Worm (Caenorhabditis elegans) whole organism, L2 larva: ENCODE data around the gene C24B5.4.

Experiments used
- aly-2 ChIP-seq: fragments of 150-350 bp; optimal IDR thresholded peaks from 2 replicates; lab custom pipeline; 2014; ENCODE audit warnings: missing biosample characterization, missing genetic modification characterization
- dmd-4 ChIP-seq: sonication (generic microtip); optimal IDR thresholded peaks from 2 replicates; lab custom pipeline; 2017; ENCODE audit warnings: missing biosample characterization, missing genetic modification characterization
- fos-1 ChIP-seq: fragments of 150-350 bp; optimal IDR thresholded peaks from 2 replicates; lab custom pipeline; 2014; ENCODE audit warnings: missing biosample characterization, missing genetic modification characterization
- mdl-1 ChIP-seq, 2 experiments: fragments of 150-350 bp in 1 of 2; sonication (generic microtip) in 1 of 2; optimal IDR thresholded peaks; 2 replicates each; lab custom pipeline; 2017; ENCODE audit warnings: missing biosample characterization in 2 of 2, missing genetic modification characterization in 2 of 2
- nhr-11 ChIP-seq: fragments of 150-350 bp; optimal IDR thresholded peaks from 2 replicates; lab custom pipeline; 2014; ENCODE audit warnings: missing biosample characterization, missing genetic modification characterization
- nhr-23 ChIP-seq: fragments of 150-350 bp; optimal IDR thresholded peaks from 2 replicates; lab custom pipeline; 2014; ENCODE audit warnings: missing biosample characterization, missing genetic modification reagents, missing genetic modification characterization
- unc-39 ChIP-seq: fragments of 150-350 bp; optimal IDR thresholded peaks from 2 replicates; lab custom pipeline; 2014; ENCODE audit warnings: missing biosample characterization, missing genetic modification characterization
- zag-1 ChIP-seq: fragments of 150-350 bp; optimal IDR thresholded peaks from 2 replicates; lab custom pipeline; 2014; ENCODE audit warnings: missing biosample characterization, missing genetic modification characterization

DNA sequence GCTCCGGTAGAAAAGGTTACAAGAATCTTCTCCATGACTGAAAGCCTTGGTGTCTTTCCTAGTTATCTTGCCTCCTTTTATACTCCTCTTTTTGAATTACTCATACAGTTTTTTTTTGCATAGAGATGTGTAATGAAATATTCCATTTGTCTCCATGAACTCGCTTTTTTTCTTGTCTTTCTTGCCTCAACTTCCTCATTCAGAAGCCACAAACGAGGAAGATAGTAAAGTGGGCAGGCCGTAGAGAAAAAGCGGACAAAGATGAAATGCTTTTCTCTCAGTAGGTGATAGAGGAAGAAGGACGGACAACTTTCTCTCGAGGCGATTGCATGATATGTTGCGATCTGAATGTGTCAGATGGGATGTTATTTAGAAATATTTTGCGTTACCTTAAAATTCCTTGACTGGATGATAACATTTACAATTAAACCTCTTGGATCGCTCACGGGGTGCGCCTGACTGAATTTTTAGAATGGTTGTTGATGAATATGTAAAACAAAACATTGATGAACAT is 34.1 kb downstream of the C24B5.4 start, which contains the start of gene col-145:
- no peak for TF ChIP-seq fos-1 (tag; lab: Kevin White, UChicago)
- TF ChIP-seq aly-2 (tag; lab: Kevin White, UChicago) = no peak
- no peak for TF ChIP-seq nhr-23 (tag; lab: Kevin White, UChicago)
- no peak for TF ChIP-seq dmd-4
- TF ChIP-seq nhr-11 (tag; lab: Kevin White, UChicago) = no peak
- no peak for TF ChIP-seq zag-1 (tag; lab: Kevin White, UChicago)
- TF ChIP-seq mdl-1 (tag; optimal IDR thresholded peaks at IDR 0.05; lab: Kevin White, UChicago) = no peak
- no peak for TF ChIP-seq unc-39
